Worm (Caenorhabditis elegans): ENCODE measurements around the gene C06E2.1.

Gene C06E2.1

DNA sequence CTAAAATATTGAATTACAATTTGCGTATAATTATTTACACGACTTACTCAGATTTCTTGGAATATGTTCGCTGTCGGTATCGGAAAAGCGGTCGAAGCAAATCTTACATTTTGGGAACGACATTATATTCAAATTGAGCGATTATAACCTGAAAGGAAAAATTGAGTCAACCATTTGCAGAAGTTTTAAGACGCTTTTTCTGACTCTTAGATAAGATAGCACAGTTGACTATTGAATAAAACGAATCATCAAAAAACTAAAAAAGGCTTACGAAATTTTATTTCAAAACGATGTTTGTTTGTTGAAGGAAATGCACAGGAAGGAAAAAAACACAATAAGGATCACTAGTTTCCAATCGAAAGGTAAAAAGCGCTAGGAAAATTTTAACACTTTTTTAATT lies 46.3 kb downstream of the C06E2.1 start, which contains the start of gene rcs-1:
Gene rcs-1, minus strand, starts transcription at position 176 of the 400 bp plus-strand sequence.
- TF ChIP-seq T22C8.4 (GFP tag; IDR thresholded peaks at IDR 0.05) (no peak), klf-2 (GFP tag; conservative IDR thresholded peaks at IDR 0.05) (no peak), ztf-29 (GFP tag; IDR thresholded peaks at IDR 0.05) (no peak), ref-1 (GFP tag; conservative IDR thresholded peaks at IDR 0.05) (no peak), ztf-23 (GFP tag; IDR thresholded peaks at IDR 0.05) (no peak), tab-1 (GFP tag; IDR thresholded peaks at IDR 0.05) (no peak), med-1 (GFP tag; optimal IDR thresholded peaks at IDR 0.05; ENCODE audit: insufficient read depth) (no peak)

DNA sequence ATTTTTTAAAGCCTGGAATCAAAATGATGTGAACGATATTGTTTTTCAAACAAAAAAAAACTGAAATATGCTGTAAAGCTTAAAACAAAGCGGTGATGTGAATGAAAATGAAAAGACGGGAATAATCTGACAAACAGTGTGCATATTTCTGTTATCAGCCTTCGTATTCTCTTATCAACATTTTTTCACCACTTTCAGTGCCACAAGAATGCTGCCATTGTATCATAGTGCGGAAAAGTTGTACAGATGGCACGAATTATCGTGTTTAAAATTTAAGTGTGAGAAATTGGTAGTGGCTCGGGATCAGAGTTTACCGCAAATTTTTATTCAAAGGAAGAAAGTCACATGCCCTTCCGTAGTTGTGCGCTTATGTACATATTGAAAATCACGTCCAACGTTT lies 50.2 kb downstream of the C06E2.1 start, which contains the start of gene ifd-1:
Gene ifd-1, minus strand, starts transcription at position 12 of the 400 bp plus-strand sequence.
- TF ChIP-seq klf-2 (GFP tag; conservative IDR thresholded peaks at IDR 0.05) (no peak), tab-1 (GFP tag; IDR thresholded peaks at IDR 0.05) (no peak), T22C8.4 (GFP tag; IDR thresholded peaks at IDR 0.05) (no peak), ref-1 (GFP tag; conservative IDR thresholded peaks at IDR 0.05) (no peak), flt-1 (GFP tag; IDR thresholded peaks at IDR 0.05) (no peak), med-1 (GFP tag; optimal IDR thresholded peaks at IDR 0.05; ENCODE audit: insufficient read depth) (no peak), cog-1 (tag; optimal IDR thresholded peaks at IDR 0.05) (no peak), ztf-29 (GFP tag; IDR thresholded peaks at IDR 0.05) (no peak), ztf-23 (GFP tag; IDR thresholded peaks at IDR 0.05) (no peak)

All from whole organism, midembryonic.